Worm (Caenorhabditis elegans) whole organism, late embryonic: ENCODE data around the gene tmem-131.
"Not testable (repeated sequence)": the region's sequence is repeated elsewhere in the genome, so short reads cannot be mapped to it uniquely, and the experiment has no call there.

Experiments used
- F13H6.1 ChIP-seq: sonication (generic microtip); optimal IDR thresholded peaks from 2 replicates; lab custom pipeline; 2016; ENCODE audit warnings: missing genetic modification characterization, missing compliant biosample characterization
- K09A11.1 ChIP-seq: sonication (generic microtip); optimal IDR thresholded peaks from 2 replicates; lab custom pipeline; 2017; ENCODE audit warnings: antibody characterized with exemption, mild to moderate bottlenecking, missing genetic modification characterization, missing compliant biosample characterization; ENCODE audit not compliant: insufficient read depth
- ceh-14 ChIP-seq: sonication (generic microtip); optimal IDR thresholded peaks from 2 replicates; lab custom pipeline; 2016; ENCODE audit warnings: missing genotype, missing genetic modification characterization, missing compliant biosample characterization
- ceh-19 ChIP-seq: fragments of 200-800 bp; sonication (Bioruptor generic); optimal IDR thresholded peaks from 2 replicates; lab custom pipeline; 2018; ENCODE audit warnings: mild to moderate bottlenecking, missing genetic modification characterization, missing compliant biosample characterization
- ceh-2 ChIP-seq: sonication (generic microtip); optimal IDR thresholded peaks from 2 replicates; lab custom pipeline; 2016; ENCODE audit warnings: missing genotype, missing genetic modification characterization, missing compliant biosample characterization
- ceh-24 ChIP-seq: sonication (generic microtip); optimal IDR thresholded peaks from 2 replicates; lab custom pipeline; 2016; ENCODE audit warnings: mild to moderate bottlenecking, missing genetic modification characterization, missing compliant biosample characterization
- ceh-31 ChIP-seq: sonication (generic microtip); optimal IDR thresholded peaks from 2 replicates; lab custom pipeline; 2016; ENCODE audit warnings: missing genetic modification characterization, missing compliant biosample characterization
- ceh-48 ChIP-seq: sonication (generic microtip); optimal IDR thresholded peaks from 2 replicates; lab custom pipeline; 2016; ENCODE audit warnings: missing genetic modification characterization, inconsistent platforms, missing compliant biosample characterization
- ceh-6 ChIP-seq: fragments of 200-800 bp; sonication (Bioruptor generic); optimal IDR thresholded peaks from 2 replicates; lab custom pipeline; 2018; ENCODE audit warnings: mild to moderate bottlenecking, missing genetic modification characterization, missing compliant biosample characterization
- che-1 ChIP-seq: sonication (generic microtip); optimal IDR thresholded peaks from 2 replicates; lab custom pipeline; 2016; ENCODE audit warnings: mild to moderate bottlenecking, missing genetic modification characterization, missing compliant biosample characterization
- dmd-4 ChIP-seq: sonication (generic microtip); optimal IDR thresholded peaks from 2 replicates; lab custom pipeline; 2016; ENCODE audit warnings: borderline replicate concordance, missing genetic modification characterization, missing compliant biosample characterization
- dve-1 ChIP-seq: sonication (generic microtip); optimal IDR thresholded peaks from 2 replicates; lab custom pipeline; 2017; ENCODE audit warnings: antibody characterized with exemption, mild to moderate bottlenecking, missing genetic modification characterization, missing compliant biosample characterization
- elt-2 ChIP-seq: sonication (generic microtip); optimal IDR thresholded peaks from 2 replicates; lab custom pipeline; 2016; ENCODE audit warnings: missing genetic modification reagents, missing genetic modification characterization, missing compliant biosample characterization
- elt-4 ChIP-seq: sonication (generic microtip); optimal IDR thresholded peaks from 2 replicates; lab custom pipeline; 2016; ENCODE audit warnings: missing genetic modification characterization, missing compliant biosample characterization
- fkh-10 ChIP-seq: fragments of 150-350 bp; optimal IDR thresholded peaks from 2 replicates; lab custom pipeline; 2014; ENCODE audit warnings: missing biosample characterization, missing genetic modification reagents, missing genetic modification characterization
- gmeb-2 ChIP-seq: sonication (generic microtip); optimal IDR thresholded peaks from 2 replicates; lab custom pipeline; 2016; ENCODE audit warnings: missing genetic modification characterization, inconsistent platforms, missing compliant biosample characterization
- hlh-15 ChIP-seq: sonication (generic microtip); optimal IDR thresholded peaks from 2 replicates; lab custom pipeline; 2016; ENCODE audit warnings: missing genetic modification characterization, missing compliant biosample characterization
- hlh-30 ChIP-seq: sonication (generic microtip); optimal IDR thresholded peaks from 2 replicates; lab custom pipeline; 2017; ENCODE audit warnings: antibody characterized with exemption, missing genetic modification characterization, missing compliant biosample characterization; ENCODE audit not compliant: insufficient read depth
- mec-3 ChIP-seq: sonication (generic microtip); optimal IDR thresholded peaks from 2 replicates; lab custom pipeline; 2016; ENCODE audit warnings: borderline replicate concordance, missing genetic modification characterization, missing compliant biosample characterization
- nfya-1 ChIP-seq: sonication (generic microtip); optimal IDR thresholded peaks from 2 replicates; lab custom pipeline; 2017; ENCODE audit warnings: missing genetic modification characterization, mild to moderate bottlenecking, missing compliant biosample characterization, antibody characterized with exemption, moderate library complexity
- nhr-11 ChIP-seq: fragments of 150-350 bp; optimal IDR thresholded peaks from 2 replicates; lab custom pipeline; 2014; ENCODE audit warnings: missing biosample characterization, missing genetic modification characterization
- nhr-232 ChIP-seq: sonication (generic microtip); optimal IDR thresholded peaks from 2 replicates; lab custom pipeline; 2016; ENCODE audit warnings: missing genetic modification characterization, missing compliant biosample characterization
- odd-2 ChIP-seq: sonication (generic microtip); optimal IDR thresholded peaks from 2 replicates; lab custom pipeline; 2017; ENCODE audit warnings: antibody characterized with exemption, mild to moderate bottlenecking, missing genetic modification characterization, missing compliant biosample characterization
- pag-3 ChIP-seq: sonication (generic microtip); optimal IDR thresholded peaks from 2 replicates; lab custom pipeline; 2016; ENCODE audit warnings: missing compliant biosample characterization, missing genetic modification characterization, borderline replicate concordance
- pax-1 ChIP-seq: fragments of 150-350 bp; optimal IDR thresholded peaks from 2 replicates; lab custom pipeline; 2014; ENCODE audit warnings: missing biosample characterization, missing genetic modification characterization
- pha-2 ChIP-seq: sonication (generic microtip); optimal IDR thresholded peaks from 2 replicates; lab custom pipeline; 2017; ENCODE audit warnings: mild to moderate bottlenecking, missing genetic modification characterization, missing compliant biosample characterization
- pha-4 ChIP-seq: fragments of 150-350 bp; optimal IDR thresholded peaks from 2 replicates; lab custom pipeline; 2018; ENCODE audit warnings: missing biosample characterization, missing genetic modification reagents, missing genetic modification characterization
- pros-1 ChIP-seq: fragments of 150-350 bp; optimal IDR thresholded peaks from 2 replicates; lab custom pipeline; 2014; ENCODE audit warnings: missing biosample characterization, missing genetic modification reagents, missing genetic modification characterization
- rnt-1 ChIP-seq: sonication (generic microtip); optimal IDR thresholded peaks from 2 replicates; lab custom pipeline; 2016; ENCODE audit warnings: missing genetic modification characterization, missing compliant biosample characterization
- sox-2 ChIP-seq: fragments of 200-800 bp; sonication (Bioruptor generic); IDR thresholded peaks from 2 replicates; pipeline ENCODE4 v1.3.6; 2022; ENCODE audit warnings: missing genetic modification reagents, missing genetic modification characterization, missing compliant biosample characterization
- sox-4 ChIP-seq: sonication (generic microtip); optimal IDR thresholded peaks from 2 replicates; lab custom pipeline; 2017; ENCODE audit warnings: mild to moderate bottlenecking, missing genetic modification characterization, inconsistent platforms, missing compliant biosample characterization
- syd-9 ChIP-seq: sonication (generic microtip); optimal IDR thresholded peaks from 2 replicates; lab custom pipeline; 2016; ENCODE audit warnings: mild to moderate bottlenecking, missing genetic modification characterization, moderate library complexity, missing compliant biosample characterization
- tbx-2 ChIP-seq: sonication (generic microtip); optimal IDR thresholded peaks from 2 replicates; lab custom pipeline; 2016; ENCODE audit warnings: missing genetic modification characterization, missing compliant biosample characterization
- ztf-16 ChIP-seq: sonication (generic microtip); optimal IDR thresholded peaks from 2 replicates; lab custom pipeline; 2017; ENCODE audit warnings: missing genetic modification characterization, missing compliant biosample characterization

The tmem-131 gene

ce11 chrIII:4986790-4987259, 11.1 kb downstream of the tmem-131 start, which contains the start of the genes C27F2.10 and wdr-60 (continued):
- TF ChIP-seq dmd-4, result no peak
- no peak for TF ChIP-seq rnt-1 (tag; lab: Kevin White, UChicago)
- TF ChIP-seq dve-1 (tag; lab: Kevin White, UChicago), result no peak
- no peak for TF ChIP-seq ceh-19 (GFP tag; lab: Kevin White, UChicago)
- no peak for TF ChIP-seq syd-9 (tag; lab: Kevin White, UChicago)
- peak; percentile 21 for TF ChIP-seq mec-3 (tag; lab: Kevin White, UChicago)
- no peak for TF ChIP-seq sox-2
- TF ChIP-seq ztf-16 (tag; lab: Kevin White, UChicago), result no peak
- no peak for TF ChIP-seq hlh-15
- TF ChIP-seq sox-4, result no peak
- peak; percentile 59 for TF ChIP-seq tbx-2
- TF ChIP-seq elt-2 (tag; lab: Kevin White, UChicago), result no peak
- no peak for TF ChIP-seq gmeb-2 (tag; lab: Kevin White, UChicago)
- TF ChIP-seq F13H6.1, result no peak
- no peak for TF ChIP-seq pha-2
- TF ChIP-seq ceh-2, result peak; percentile 58
- no peak for TF ChIP-seq odd-2 (tag; lab: Kevin White, UChicago)
- no peak for TF ChIP-seq ceh-6 (GFP tag; lab: Kevin White, UChicago)
- no peak for TF ChIP-seq elt-4 (tag; lab: Kevin White, UChicago)

DNA sequence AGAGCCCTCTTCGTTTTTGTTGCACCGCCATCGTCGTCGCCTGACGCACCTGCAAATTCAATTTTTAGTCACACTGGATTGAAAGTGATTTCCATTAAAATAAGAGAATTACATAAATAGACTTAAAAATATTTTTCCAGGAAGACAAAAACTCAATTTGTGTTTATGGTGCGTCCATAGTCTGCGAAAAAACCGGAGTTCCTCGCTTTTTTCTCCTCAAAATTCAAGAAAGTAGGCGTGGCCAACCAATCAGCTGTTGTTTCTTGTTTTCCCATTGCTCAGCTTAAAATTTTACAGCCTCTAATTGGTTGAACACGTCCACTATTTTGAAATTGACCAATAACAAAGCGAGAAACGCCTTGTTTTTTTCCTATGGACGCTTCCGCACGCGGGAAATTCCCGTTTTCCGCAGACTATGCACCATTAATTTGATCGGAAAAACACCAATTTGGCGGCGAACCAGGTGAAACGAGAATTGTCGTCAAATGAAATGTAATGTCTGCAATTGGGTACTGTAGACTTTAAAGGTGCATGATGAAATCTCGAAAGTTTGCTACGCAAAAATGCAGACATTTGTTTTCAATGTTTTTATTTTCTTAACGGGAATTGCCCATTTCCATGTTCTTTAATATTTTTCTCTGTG, 13.4 kb downstream of the tmem-131 start, which contains the start of gene C27F2.7:
C27F2.7 (minus strand) TSS at position 51 of the 643 bp plus-strand sequence.
- TF ChIP-seq pros-1 (tag; lab: Kevin White, UChicago) (no peak), nfya-1 (tag; lab: Kevin White, UChicago) (peak; percentile 24)
- TF ChIP-seq, all 69 proteins: peak for 1

DNA sequence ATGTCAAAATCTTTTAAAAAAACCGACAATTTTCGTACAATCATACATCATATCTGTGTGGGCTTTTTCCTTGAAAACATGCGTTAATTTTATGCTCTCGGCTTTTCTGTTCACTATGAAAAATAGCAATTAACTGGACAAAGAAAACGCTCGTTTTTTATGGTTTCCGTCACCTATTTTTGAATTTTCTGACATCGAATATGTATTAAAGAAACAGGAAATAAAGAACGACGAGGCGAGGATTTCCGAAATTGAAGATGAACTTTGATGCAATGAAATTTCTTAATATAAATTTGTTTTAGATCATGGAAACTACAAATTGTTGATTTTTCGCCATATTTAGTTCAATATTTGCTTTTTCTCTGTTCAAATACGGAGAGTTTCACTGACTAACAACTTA, 14.0 kb downstream of the tmem-131 start:
- TF ChIP-seq rnt-1 (tag; lab: Kevin White, UChicago), result no peak
- no peak for TF ChIP-seq fkh-10
- TF ChIP-seq sox-4, result no peak
- no peak for TF ChIP-seq hlh-30
- TF ChIP-seq K09A11.1 (tag; lab: Kevin White, UChicago), result no peak
- TF ChIP-seq ceh-31 (tag; lab: Kevin White, UChicago), result no peak
- TF ChIP-seq ceh-2, result no peak
- TF ChIP-seq pag-3 (tag; lab: Kevin White, UChicago), result no peak
- TF ChIP-seq nhr-232, result no peak
- TF ChIP-seq che-1 (tag; lab: Kevin White, UChicago), result no peak
- TF ChIP-seq gmeb-2 (tag; lab: Kevin White, UChicago), result no peak
- TF ChIP-seq ceh-48 (tag; lab: Kevin White, UChicago), result no peak
- no peak for TF ChIP-seq ceh-24 (tag; lab: Kevin White, UChicago)
- no peak for TF ChIP-seq ceh-14 (tag; lab: Kevin White, UChicago)
- no peak for TF ChIP-seq nfya-1 (tag; lab: Kevin White, UChicago)
- TF ChIP-seq nhr-11 (tag; lab: Kevin White, UChicago), result no peak

ce11 chrIII:4980367-4980766, 17.6 kb downstream of the tmem-131 start, which contains the start of gene C27F2.6:
C27F2.6 (minus strand) TSS chrIII:4980467.
- TF ChIP-seq che-1 (tag; lab: Kevin White, UChicago); dve-1 (tag; lab: Kevin White, UChicago); tbx-2: not testable (repeated sequence)

ce11 chrIII:4968146-4968545, 29.8 kb downstream of the tmem-131 start:
- TF ChIP-seq pax-1 (no peak), pha-4 (no peak), ceh-2 (no peak), fkh-10 (no peak), dmd-4 (no peak), ceh-6 (GFP tag; lab: Kevin White, UChicago) (no peak)
